Fruit fly (Drosophila melanogaster) whole organism: Measurements from ENCODE around the gene GABA-B-R1.

ENCODE experiments used
- CG8478 ChIP-seq: fragments of >200 bp; optimal IDR thresholded peaks from 2 replicates; lab custom pipeline; 2018; ENCODE audit warnings: inconsistent platforms
- EcR ChIP-seq, 2 experiments: fragments of >200 bp; optimal IDR thresholded peaks; 2 replicates each; lab custom pipeline; 2017; ENCODE audit warnings: missing biosample characterization in 2 of 2, missing genetic modification characterization in 2 of 2, missing genetic modification reagents in 2 of 2
- pan ChIP-seq: fragments of >200 bp; optimal IDR thresholded peaks from 2 replicates; lab custom pipeline; 2017
- psq ChIP-seq: fragments of >200 bp; optimal IDR thresholded peaks from 2 replicates; lab custom pipeline; 2017
- usp ChIP-seq: fragments of >200 bp; optimal IDR thresholded peaks from 2 replicates; lab custom pipeline; 2017; ENCODE audit warnings: missing biosample characterization, missing genetic modification characterization, mixed read lengths

DNA sequence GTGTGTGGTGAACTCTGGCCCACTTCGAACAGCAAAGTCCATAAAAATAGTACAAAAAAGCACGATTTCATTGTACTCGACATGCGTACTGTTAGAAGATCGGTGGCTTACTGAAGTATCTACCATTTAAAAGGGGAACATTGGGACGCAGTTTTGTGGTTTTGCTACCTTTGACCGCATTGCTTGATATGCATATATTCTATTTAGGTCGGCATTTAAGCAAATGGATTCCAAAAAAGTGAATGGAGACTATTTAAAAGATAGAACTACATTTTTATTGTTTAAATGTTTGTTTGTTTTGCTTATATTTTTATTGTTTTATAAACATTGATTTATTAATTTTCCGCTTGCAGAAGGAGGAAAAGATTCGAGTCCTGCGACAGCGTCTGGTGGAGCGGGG lies 15.5 kb downstream of the GABA-B-R1 start, which contains the start of gene CG31832:
- TF ChIP-seq usp (GFP tag; lab: Kevin White, UChicago) (no peak), pan (lab: Kevin White, UChicago) (no peak), psq (no peak), CG8478 (lab: Kevin White, UChicago) (no peak), EcR (GFP tag; optimal IDR thresholded peaks at IDR 0.05; lab: Kevin White, UChicago) (no peak)
